Fruit fly (Drosophila melanogaster) whole organism, embryonic: ENCODE data around the gene Muc18B.
A peak's percentile ranks its signal among the peaks of the same experiment; 100 is the strongest.

ENCODE experiments used
- Adf1 ChIP-seq: fragments of 200-800 bp; sonication (Bioruptor generic); IDR thresholded peaks from 2 replicates; pipeline ENCODE4 v1.3.6; 2022; ENCODE audit warnings: missing biosample characterization, missing genetic modification characterization
- CG1024 ChIP-seq: fragments of 200-800 bp; sonication (Bioruptor generic); IDR thresholded peaks from 2 replicates; pipeline ENCODE4 v1.3.6; 2022; ENCODE audit warnings: missing biosample characterization, missing genetic modification characterization
- CG11723 ChIP-seq: fragments of 200-800 bp; sonication (Bioruptor generic); optimal IDR thresholded peaks from 2 replicates; lab custom pipeline; 2017; ENCODE audit warnings: missing biosample characterization, mild to moderate bottlenecking, missing genetic modification characterization
- CG12219 ChIP-seq: fragments of 200-800 bp; sonication (Bioruptor generic); optimal IDR thresholded peaks from 3 replicates; lab custom pipeline; 2018; ENCODE audit warnings: missing biosample characterization, mild to moderate bottlenecking, missing genetic modification characterization
- CG12391 ChIP-seq: fragments of 200-800 bp; sonication (Bioruptor generic); optimal IDR thresholded peaks from 3 replicates; lab custom pipeline; 2018; ENCODE audit warnings: missing biosample characterization, mild to moderate bottlenecking, missing genetic modification characterization, moderate library complexity
- CG1647 ChIP-seq: fragments of 200-800 bp; sonication (Bioruptor generic); optimal IDR thresholded peaks from 3 replicates; lab custom pipeline; 2016; ENCODE audit warnings: missing biosample characterization, missing genetic modification characterization
- CG17359 ChIP-seq: fragments of 200-800 bp; sonication (Bioruptor generic); optimal IDR thresholded peaks from 3 replicates; lab custom pipeline; 2018; ENCODE audit warnings: missing biosample characterization, mild to moderate bottlenecking, missing genetic modification characterization, moderate library complexity
- CG17361 ChIP-seq: fragments of 200-800 bp; sonication (Bioruptor generic); IDR thresholded peaks from 3 replicates; pipeline ENCODE4 v1.3.6; 2022; ENCODE audit warnings: missing biosample characterization, missing genetic modification characterization
- CG2129 ChIP-seq: fragments of 200-800 bp; sonication (Bioruptor generic); IDR thresholded peaks from 2 replicates; pipeline ENCODE4 v1.3.6; 2022; ENCODE audit warnings: missing biosample characterization, missing genetic modification characterization; ENCODE audit not compliant: partially characterized antibody
- CG2202 ChIP-seq: fragments of 200-800 bp; sonication (Bioruptor generic); optimal IDR thresholded peaks from 2 replicates; lab custom pipeline; 2018; ENCODE audit warnings: missing biosample characterization, mild to moderate bottlenecking, missing genetic modification characterization
- CG3726 ChIP-seq: fragments of 200-800 bp; sonication (Bioruptor generic); IDR thresholded peaks from 3 replicates; pipeline ENCODE4, ENCODE4 v1.3.6; 2022; ENCODE audit warnings: missing biosample characterization, missing genetic modification characterization
- CG3838 ChIP-seq: fragments of 200-800 bp; sonication (Bioruptor generic); optimal IDR thresholded peaks from 3 replicates; lab custom pipeline; 2016; ENCODE audit warnings: missing biosample characterization, missing genetic modification characterization
- CG43689 ChIP-seq: fragments of 200-800 bp; sonication (Bioruptor generic); IDR thresholded peaks from 2 replicates; pipeline ENCODE4 v1.3.6; 2022; ENCODE audit warnings: missing biosample characterization, missing genetic modification characterization
- CG4854 ChIP-seq: fragments of 200-800 bp; sonication (Bioruptor generic); optimal IDR thresholded peaks from 2 replicates; lab custom pipeline; 2016; ENCODE audit warnings: missing biosample characterization, missing genetic modification characterization, inconsistent platforms
- CG7786 ChIP-seq: fragments of 200-800 bp; sonication (Bioruptor generic); optimal IDR thresholded peaks from 2 replicates; lab custom pipeline; 2016; ENCODE audit warnings: missing biosample characterization, missing genetic modification characterization
- CG8944 ChIP-seq: fragments of 200-800 bp; sonication (Bioruptor generic); optimal IDR thresholded peaks from 3 replicates; lab custom pipeline; 2016; ENCODE audit warnings: missing biosample characterization, missing genetic modification characterization
- Drgx ChIP-seq: fragments of 200-800 bp; sonication (Bioruptor generic); IDR thresholded peaks from 2 replicates; pipeline ENCODE4 v1.3.6; 2022; ENCODE audit warnings: missing biosample characterization, missing genetic modification characterization
- Fer1 ChIP-seq: fragments of 200-800 bp; sonication (Bioruptor generic); optimal IDR thresholded peaks from 2 replicates; lab custom pipeline; 2017; ENCODE audit warnings: missing biosample characterization, mild to moderate bottlenecking, missing genetic modification characterization
- Fer3 ChIP-seq: fragments of 200-800 bp; sonication (Bioruptor generic); optimal IDR thresholded peaks from 2 replicates; lab custom pipeline; 2018; ENCODE audit warnings: missing biosample characterization, mild to moderate bottlenecking, missing genetic modification characterization, moderate library complexity
- HHEX ChIP-seq: fragments of 200-800 bp; sonication (Bioruptor generic); optimal IDR thresholded peaks from 3 replicates; lab custom pipeline; 2017; ENCODE audit warnings: missing biosample characterization, mild to moderate bottlenecking, missing genetic modification characterization, missing genetic modification reagents
- Hmx ChIP-seq: fragments of 200-800 bp; sonication (Bioruptor generic); optimal IDR thresholded peaks from 2 replicates; lab custom pipeline; 2016; ENCODE audit warnings: missing biosample characterization, missing genetic modification characterization
- Hr78 ChIP-seq, 2 experiments: fragments of 200-800 bp in 1 of 2; fragments of >200 bp in 1 of 2; sonication (Bioruptor generic) in 1 of 2; optimal IDR thresholded peaks; 2 replicates each; lab custom pipeline; 2017 to 2019; ENCODE audit warnings: missing biosample characterization in 2 of 2, missing genetic modification characterization in 2 of 2, mild to moderate bottlenecking in 1 of 2, moderate library complexity in 1 of 2
- MBD-R2 ChIP-seq: fragments of 200-800 bp; sonication (Bioruptor generic); IDR thresholded peaks from 2 replicates; pipeline ENCODE4 v1.3.6; 2022; ENCODE audit warnings: missing biosample characterization, missing genetic modification characterization
- Mad ChIP-seq: fragments of 200-800 bp; sonication (Bioruptor generic); optimal IDR thresholded peaks from 2 replicates; lab custom pipeline; 2016; ENCODE audit warnings: missing biosample characterization, missing genetic modification characterization
- NC2β ChIP-seq: fragments of 200-800 bp; sonication (Bioruptor generic); optimal IDR thresholded peaks from 2 replicates; lab custom pipeline; 2016; ENCODE audit warnings: missing biosample characterization, missing genetic modification characterization
- Neu2 ChIP-seq: fragments of 200-800 bp; sonication (Bioruptor generic); optimal IDR thresholded peaks from 3 replicates; lab custom pipeline; 2016; ENCODE audit warnings: missing biosample characterization, missing genetic modification characterization, borderline replicate concordance
- Nf-YB ChIP-seq: fragments of 200-800 bp; sonication (Bioruptor generic); optimal IDR thresholded peaks from 3 replicates; lab custom pipeline; 2019; ENCODE audit warnings: missing biosample characterization, mild to moderate bottlenecking, missing genetic modification characterization, moderate library complexity
- PHDP ChIP-seq: fragments of 200-800 bp; sonication (Bioruptor generic); optimal IDR thresholded peaks from 3 replicates; lab custom pipeline; 2018; ENCODE audit warnings: missing biosample characterization, mild to moderate bottlenecking, missing genetic modification characterization, moderate library complexity
- Pdp1 ChIP-seq, 2 experiments: fragments of 200-800 bp; sonication (Bioruptor generic); optimal IDR thresholded peaks; 3 replicates each; lab custom pipeline; 2016; ENCODE audit warnings: missing biosample characterization in 2 of 2, missing genetic modification characterization in 2 of 2, mild to moderate bottlenecking in 1 of 2, moderate library complexity in 1 of 2
- Ssrp ChIP-seq: fragments of 200-800 bp; sonication (Bioruptor generic); optimal IDR thresholded peaks from 2 replicates; lab custom pipeline; 2018; ENCODE audit warnings: missing biosample characterization, mild to moderate bottlenecking, missing genetic modification characterization, moderate library complexity
- ap ChIP-seq: fragments of 200-800 bp; sonication (Bioruptor generic); IDR thresholded peaks from 2 replicates; pipeline ENCODE4 v1.3.6; 2022; ENCODE audit warnings: missing biosample characterization, missing genetic modification characterization
- chif ChIP-seq, 2 experiments: fragments of 200-800 bp; sonication (Bioruptor generic); optimal IDR thresholded peaks; 3 replicates each; lab custom pipeline; 2016; ENCODE audit warnings: missing biosample characterization in 2 of 2, missing genetic modification characterization in 2 of 2
- ci ChIP-seq: fragments of 200-800 bp; sonication (Bioruptor generic); IDR thresholded peaks from 3 replicates; pipeline ENCODE4 v1.3.6; 2022; ENCODE audit warnings: missing biosample characterization, missing genetic modification characterization
- dan ChIP-seq: fragments of 200-800 bp; sonication (Bioruptor generic); IDR thresholded peaks from 2 replicates; pipeline ENCODE4 v1.3.6; 2022; ENCODE audit warnings: missing biosample characterization, missing genetic modification characterization
- dmrt99B ChIP-seq: fragments of 200-800 bp; sonication (Bioruptor generic); optimal IDR thresholded peaks from 2 replicates; lab custom pipeline; 2018; ENCODE audit warnings: missing biosample characterization, mild to moderate bottlenecking, missing genetic modification characterization, moderate library complexity
- eve ChIP-seq, 2 experiments: fragments of >200 bp; optimal IDR thresholded peaks; 2 replicates each; lab custom pipeline; 2017; ENCODE audit warnings: missing biosample characterization in 2 of 2, missing genetic modification characterization in 2 of 2
- gce ChIP-seq: fragments of 200-800 bp; sonication (Bioruptor generic); IDR thresholded peaks from 3 replicates; pipeline ENCODE4 v1.3.6; 2022; ENCODE audit warnings: missing biosample characterization, missing genetic modification characterization
- gfzf ChIP-seq: fragments of 200-800 bp; sonication (Bioruptor generic); optimal IDR thresholded peaks from 2 replicates; lab custom pipeline; 2016; ENCODE audit warnings: missing biosample characterization, mild to moderate bottlenecking, missing genetic modification characterization, moderate library complexity
- grn ChIP-seq: fragments of 200-800 bp; sonication (Bioruptor generic); optimal IDR thresholded peaks from 3 replicates; lab custom pipeline; 2017; ENCODE audit warnings: missing biosample characterization, missing genetic modification characterization
- gsb-n ChIP-seq: fragments of 200-800 bp; sonication (Bioruptor generic); optimal IDR thresholded peaks from 3 replicates; lab custom pipeline; 2018; ENCODE audit warnings: missing biosample characterization, mild to moderate bottlenecking, missing genetic modification characterization
- her ChIP-seq: fragments of 200-800 bp; sonication (Bioruptor generic); optimal IDR thresholded peaks from 2 replicates; lab custom pipeline; 2016; ENCODE audit warnings: missing biosample characterization, missing genetic modification characterization
- lab ChIP-seq: fragments of 200-800 bp; sonication (Bioruptor generic); optimal IDR thresholded peaks from 3 replicates; lab custom pipeline; 2017; ENCODE audit warnings: missing biosample characterization, missing genetic modification characterization, mild to moderate bottlenecking, moderate library complexity, missing genetic modification reagents
- nerfin-2 ChIP-seq: fragments of 200-800 bp; sonication (Bioruptor generic); IDR thresholded peaks from 2 replicates; pipeline ENCODE4 v1.3.6; 2022; ENCODE audit warnings: missing biosample characterization, missing genetic modification characterization; ENCODE audit not compliant: partially characterized antibody
- pho ChIP-seq: fragments of 200-800 bp; sonication (Bioruptor generic); optimal IDR thresholded peaks from 2 replicates; lab custom pipeline; 2016; ENCODE audit warnings: missing biosample characterization, missing genetic modification characterization
- salm ChIP-seq: fragments of 200-800 bp; sonication (Bioruptor generic); optimal IDR thresholded peaks from 2 replicates; lab custom pipeline; 2018; ENCODE audit warnings: missing biosample characterization, mild to moderate bottlenecking, missing genetic modification characterization
- slp2 ChIP-seq: fragments of 200-800 bp; sonication (Bioruptor generic); optimal IDR thresholded peaks from 2 replicates; lab custom pipeline; 2016; ENCODE audit warnings: missing biosample characterization, missing genetic modification characterization
- sqz ChIP-seq: fragments of 200-800 bp; sonication (Bioruptor generic); optimal IDR thresholded peaks from 3 replicates; lab custom pipeline; 2018; ENCODE audit warnings: missing biosample characterization, mild to moderate bottlenecking, missing genetic modification characterization
- tap ChIP-seq: fragments of 200-800 bp; optimal IDR thresholded peaks from 3 replicates; lab custom pipeline; 2019; ENCODE audit warnings: missing biosample characterization, mild to moderate bottlenecking, missing genetic modification characterization, moderate library complexity
- unpg ChIP-seq: fragments of 200-800 bp; sonication (Bioruptor generic); optimal IDR thresholded peaks from 3 replicates; lab custom pipeline; 2018; ENCODE audit warnings: missing biosample characterization, mild to moderate bottlenecking, missing genetic modification characterization, moderate library complexity
- usp ChIP-seq: fragments of >200 bp; optimal IDR thresholded peaks from 2 replicates; lab custom pipeline; 2017; ENCODE audit warnings: missing biosample characterization, missing genetic modification characterization
- vvl ChIP-seq: fragments of 200-800 bp; sonication (Bioruptor generic); IDR thresholded peaks from 2 replicates; pipeline ENCODE4 v1.3.6; 2022; ENCODE audit warnings: missing biosample characterization, missing genetic modification characterization
- z ChIP-seq: fragments of 200-800 bp; sonication (Bioruptor generic); IDR thresholded peaks from 3 replicates; pipeline ENCODE4 v1.3.6; 2022; ENCODE audit warnings: missing biosample characterization, missing genetic modification characterization

Muc18B gene

DNA sequence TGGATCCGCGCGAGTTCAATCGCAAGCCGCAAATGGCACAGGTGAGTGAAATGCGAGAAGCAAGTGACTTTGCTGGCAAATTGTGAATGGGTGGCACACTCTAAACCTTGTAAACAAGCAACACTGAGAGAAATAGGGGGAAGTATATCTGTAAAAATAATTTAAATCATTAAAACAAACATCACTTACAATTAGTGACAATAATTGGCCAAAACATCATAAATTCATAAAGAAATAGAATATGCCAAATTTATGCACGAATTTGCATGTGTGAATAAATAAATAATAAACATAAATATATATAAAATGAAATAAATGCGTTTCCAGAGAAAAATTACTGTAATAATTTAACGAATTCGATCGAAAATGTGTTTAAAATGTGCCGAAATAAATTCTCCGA lies 47.2 kb downstream of the Muc18B start (continued):
- TF ChIP-seq dan (no peak), eve (GFP tag; optimal IDR thresholded peaks at IDR 0.05; lab: Kevin White, UChicago) (no peak), HHEX (GFP tag; lab: Kevin White, UChicago) (no peak), salm (tag; lab: Kevin White, UChicago) (no peak), sqz (no peak), her (no peak), slp2 (GFP tag; lab: Kevin White, UChicago) (no peak), tap (tag; lab: Kevin White, UChicago) (no peak), gfzf (GFP tag; lab: Kevin White, UChicago) (no peak), Pdp1 (GFP tag; optimal IDR thresholded peaks at IDR 0.05; lab: Kevin White, UChicago) (no peak), CG2202 (no peak), CG2129 (GFP tag; lab: Robert Waterston, UW) (no peak), lab (no peak), z (GFP tag; lab: Robert Waterston, UW) (no peak), ci (no peak), CG11723 (GFP tag; lab: Kevin White, UChicago) (no peak), NC2β (GFP tag; lab: Kevin White, UChicago) (no peak), Neu2 (GFP tag; lab: Kevin White, UChicago) (no peak), Hr78 (GFP tag; optimal IDR thresholded peaks at IDR 0.05; lab: Kevin White, UChicago) (no peak), nerfin-2 (no peak), CG4854 (GFP tag; lab: Kevin White, UChicago) (no peak), dmrt99B (peak; percentile 45), pho (GFP tag; lab: Kevin White, UChicago) (no peak), CG3838 (no peak), CG7786 (GFP tag; lab: Kevin White, UChicago) (no peak), grn (GFP tag; lab: Kevin White, UChicago) (no peak), gce (GFP tag; lab: Robert Waterston, UW) (no peak), vvl (GFP tag; lab: Robert Waterston, UW) (peak; percentile 20; the same call in 1 of the 2 replicates), CG12219 (no peak), PHDP (tag; lab: Kevin White, UChicago) (peak; percentile 24), CG12391 (tag; lab: Kevin White, UChicago) (peak; percentile 32), CG43689 (GFP tag; lab: Robert Waterston, UW) (no peak), Fer1 (no peak), Fer3 (tag; lab: Kevin White, UChicago) (peak; percentile 13), usp (no peak), CG1024 (GFP tag; lab: Robert Waterston, UW) (no peak), CG1647 (no peak), CG3726 (GFP tag; lab: Robert Waterston, UW) (no peak), Nf-YB (GFP tag; lab: Kevin White, UChicago) (no peak), Mad (GFP tag; lab: Kevin White, UChicago) (no peak), CG8944 (GFP tag; lab: Kevin White, UChicago) (no peak), CG17361 (GFP tag; lab: Robert Waterston, UW) (0 out of 3 replicates have a peak, but pooled peaks have one; percentile 30), ap (no peak), Hmx (GFP tag; lab: Kevin White, UChicago) (no peak), MBD-R2 (GFP tag; lab: Robert Waterston, UW) (no peak), unpg (GFP tag; lab: Kevin White, UChicago) (peak; percentile 18), Drgx (GFP tag; lab: Robert Waterston, UW) (0 out of 2 replicates have a peak, but pooled peaks have one; percentile 36), gsb-n (no peak), Adf1 (no peak), chif (GFP tag; optimal IDR thresholded peaks at IDR 0.05; lab: Kevin White, UChicago) (no peak), Ssrp (peak; percentile 6), CG17359 (tag; lab: Kevin White, UChicago) (peak; percentile 49)
